Worm (Caenorhabditis elegans): ENCODE measurements around the gene srh-45.

- TF ChIP-seq R02D3.7 (tag; optimal IDR thresholded peaks at IDR 0.05) (no peak), aly-2 (tag; optimal IDR thresholded peaks at IDR 0.05) (no peak)
Observed at ce11 chrV:11341913-11342312, 37.1 kb upstream of the srh-45 start, which contains the start of gene T02E9.5.
